Fruit fly (Drosophila melanogaster) whole organism, embryonic: ENCODE results near the gene mod.

Experiments
- Asciz ChIP-seq: fragments of 200-800 bp; sonication (Bioruptor generic); optimal IDR thresholded peaks from 2 replicates; lab custom pipeline; 2017; ENCODE audit warnings: missing biosample characterization, mild to moderate bottlenecking, missing genetic modification characterization, missing genetic modification reagents
- Atf-2 ChIP-seq: fragments of 200-800 bp; sonication (Bioruptor generic); optimal IDR thresholded peaks from 2 replicates; lab custom pipeline; 2016; ENCODE audit warnings: missing biosample characterization, missing genetic modification characterization
- CG10959 ChIP-seq: fragments of 200-800 bp; sonication (Bioruptor generic); IDR thresholded peaks from 2 replicates; pipeline ENCODE4 v1.3.6; 2022; ENCODE audit warnings: missing biosample characterization, missing genetic modification characterization
- CG11247 ChIP-seq: fragments of 200-800 bp; sonication (Bioruptor generic); IDR thresholded peaks from 2 replicates; pipeline ENCODE4 v1.3.6; 2022; ENCODE audit warnings: missing biosample characterization, missing genetic modification characterization
- CG11456 ChIP-seq: fragments of 200-800 bp; sonication (Bioruptor generic); IDR thresholded peaks from 3 replicates; pipeline ENCODE4 v1.3.6; 2022; ENCODE audit warnings: missing biosample characterization, missing genetic modification characterization
- CG12155 ChIP-seq: fragments of 200-800 bp; sonication (Bioruptor generic); optimal IDR thresholded peaks from 3 replicates; lab custom pipeline; 2016; ENCODE audit warnings: missing biosample characterization, missing genetic modification characterization
- CG12769 ChIP-seq: fragments of 200-800 bp; sonication (Bioruptor generic); optimal IDR thresholded peaks from 2 replicates; lab custom pipeline; 2019; ENCODE audit warnings: missing biosample characterization, mild to moderate bottlenecking, missing genetic modification characterization, moderate library complexity
- CG12942 ChIP-seq: fragments of 200-800 bp; sonication (Bioruptor generic); optimal IDR thresholded peaks from 3 replicates; lab custom pipeline; 2016; ENCODE audit warnings: missing biosample characterization, missing genetic modification characterization
- CG1647 ChIP-seq: fragments of 200-800 bp; sonication (Bioruptor generic); optimal IDR thresholded peaks from 3 replicates; lab custom pipeline; 2016; ENCODE audit warnings: missing biosample characterization, missing genetic modification characterization
- CG16779 ChIP-seq: fragments of 200-800 bp; sonication (Bioruptor generic); IDR thresholded peaks from 2 replicates; pipeline ENCODE4 v1.3.6; 2022; ENCODE audit warnings: missing biosample characterization, missing genetic modification characterization
- CG17361 ChIP-seq: fragments of 200-800 bp; sonication (Bioruptor generic); IDR thresholded peaks from 3 replicates; pipeline ENCODE4 v1.3.6; 2022; ENCODE audit warnings: missing biosample characterization, missing genetic modification characterization
- CG2875 ChIP-seq: fragments of 200-800 bp; sonication (Bioruptor generic); optimal IDR thresholded peaks from 2 replicates; lab custom pipeline; 2017; ENCODE audit warnings: missing biosample characterization, mild to moderate bottlenecking, missing genetic modification characterization, missing genetic modification reagents
- CG30403 ChIP-seq: fragments of 200-800 bp; sonication (Bioruptor generic); optimal IDR thresholded peaks from 3 replicates; lab custom pipeline; 2016; ENCODE audit warnings: missing biosample characterization, missing genetic modification characterization
- CG30431 ChIP-seq: fragments of 200-800 bp; sonication (Bioruptor generic); optimal IDR thresholded peaks from 2 replicates; lab custom pipeline; 2017; ENCODE audit warnings: missing biosample characterization, missing genetic modification characterization
- CG32767 ChIP-seq: fragments of 200-800 bp; sonication (Bioruptor generic); IDR thresholded peaks from 2 replicates; pipeline ENCODE4 v1.3.6; 2022; ENCODE audit warnings: missing biosample characterization, missing genetic modification characterization
- CG5953 ChIP-seq: fragments of 200-800 bp; sonication (Bioruptor generic); IDR thresholded peaks from 2 replicates; pipeline ENCODE4 v1.3.6; 2022; ENCODE audit warnings: missing biosample characterization, missing genetic modification characterization
- CG6254 ChIP-seq: fragments of 200-800 bp; sonication (Bioruptor generic); optimal IDR thresholded peaks from 3 replicates; lab custom pipeline; 2017; ENCODE audit warnings: mild to moderate bottlenecking, missing biosample characterization, missing genetic modification reagents, missing genetic modification characterization
- CG7745 ChIP-seq: fragments of 200-800 bp; sonication (Bioruptor generic); optimal IDR thresholded peaks from 2 replicates; lab custom pipeline; 2018; ENCODE audit warnings: missing biosample characterization, mild to moderate bottlenecking, missing genetic modification characterization, moderate library complexity
- CG7786 ChIP-seq: fragments of 200-800 bp; sonication (Bioruptor generic); optimal IDR thresholded peaks from 2 replicates; lab custom pipeline; 2016; ENCODE audit warnings: missing biosample characterization, missing genetic modification characterization
- CG7839 ChIP-seq: fragments of 200-800 bp; sonication (Bioruptor generic); optimal IDR thresholded peaks from 3 replicates; lab custom pipeline; 2018; ENCODE audit warnings: missing biosample characterization, mild to moderate bottlenecking, missing genetic modification characterization, moderate library complexity
- CkIIα-i1 ChIP-seq: fragments of 200-800 bp; sonication (Bioruptor generic); IDR thresholded peaks from 2 replicates; pipeline ENCODE4 v1.3.6; 2022; ENCODE audit warnings: missing biosample characterization, missing genetic modification characterization
- D19B ChIP-seq: fragments of 200-800 bp; sonication (Bioruptor generic); optimal IDR thresholded peaks from 2 replicates; lab custom pipeline; 2017; ENCODE audit warnings: missing biosample characterization, mild to moderate bottlenecking, missing genetic modification characterization
- Elba2 ChIP-seq: fragments of 200-800 bp; sonication (Bioruptor generic); optimal IDR thresholded peaks from 3 replicates; lab custom pipeline; 2016; ENCODE audit warnings: missing biosample characterization, missing genetic modification characterization
- GATAe ChIP-seq: fragments of 200-800 bp; sonication (Bioruptor generic); conservative IDR thresholded peaks from 2 replicates; pipeline ENCODE4 v1.3.6; 2022; ENCODE audit warnings: missing biosample characterization, missing genetic modification characterization
- HLH54F ChIP-seq: fragments of 200-800 bp; sonication (Bioruptor generic); optimal IDR thresholded peaks from 3 replicates; lab custom pipeline; 2016; ENCODE audit warnings: missing biosample characterization, missing genetic modification characterization
- Hmx ChIP-seq: fragments of 200-800 bp; sonication (Bioruptor generic); optimal IDR thresholded peaks from 2 replicates; lab custom pipeline; 2016; ENCODE audit warnings: missing biosample characterization, missing genetic modification characterization
- MESR4 ChIP-seq: fragments of 200-800 bp; sonication (Bioruptor generic); optimal IDR thresholded peaks from 2 replicates; lab custom pipeline; 2018; ENCODE audit warnings: missing biosample characterization, mild to moderate bottlenecking, missing genetic modification characterization, moderate library complexity
- Myb ChIP-seq: fragments of 200-800 bp; sonication (Bioruptor generic); optimal IDR thresholded peaks from 2 replicates; lab custom pipeline; 2016; ENCODE audit warnings: missing biosample characterization, missing genetic modification characterization
- NK7.1 ChIP-seq: fragments of 200-800 bp; sonication (Bioruptor generic); optimal IDR thresholded peaks from 3 replicates; lab custom pipeline; 2016; ENCODE audit warnings: missing biosample characterization, missing genetic modification characterization
- NfI ChIP-seq: fragments of 200-800 bp; sonication (Bioruptor generic); optimal IDR thresholded peaks from 3 replicates; lab custom pipeline; 2018; ENCODE audit warnings: missing biosample characterization, mild to moderate bottlenecking, missing genetic modification characterization, moderate library complexity
- Optix ChIP-seq: fragments of 200-800 bp; sonication (Bioruptor generic); IDR thresholded peaks from 3 replicates; pipeline ENCODE4 v1.3.6; 2022; ENCODE audit warnings: missing biosample characterization, missing genetic modification characterization
- Poxn ChIP-seq: fragments of 200-800 bp; sonication (Bioruptor generic); IDR thresholded peaks from 2 replicates; pipeline ENCODE4 v1.3.6; 2022; ENCODE audit warnings: missing biosample characterization, missing genetic modification characterization
- Sry-δ ChIP-seq: fragments of 200-800 bp; sonication (Bioruptor generic); optimal IDR thresholded peaks from 2 replicates; lab custom pipeline; 2016; ENCODE audit warnings: missing biosample characterization, missing genetic modification characterization
- Xbp1 ChIP-seq: fragments of 200-800 bp; sonication (Bioruptor generic); optimal IDR thresholded peaks from 3 replicates; lab custom pipeline; 2016; ENCODE audit warnings: missing biosample characterization, mild to moderate bottlenecking, missing genetic modification characterization
- btn ChIP-seq: fragments of 200-800 bp; sonication (Bioruptor generic); optimal IDR thresholded peaks from 2 replicates; lab custom pipeline; 2016; ENCODE audit warnings: missing biosample characterization, missing genetic modification characterization
- cato ChIP-seq: fragments of 200-800 bp; sonication (Bioruptor generic); optimal IDR thresholded peaks from 2 replicates; lab custom pipeline; 2016; ENCODE audit warnings: missing biosample characterization, missing genetic modification characterization, borderline replicate concordance
- chn ChIP-seq: fragments of 200-800 bp; sonication (Bioruptor generic); optimal IDR thresholded peaks from 2 replicates; lab custom pipeline; 2016; ENCODE audit warnings: missing biosample characterization, missing genetic modification characterization
- gcm2 ChIP-seq: fragments of 200-800 bp; sonication (Bioruptor generic); optimal IDR thresholded peaks from 2 replicates; lab custom pipeline; 2016; ENCODE audit warnings: missing biosample characterization, missing genetic modification characterization
- grau ChIP-seq: fragments of 200-800 bp; optimal IDR thresholded peaks from 3 replicates; lab custom pipeline; 2019; ENCODE audit warnings: missing biosample characterization, mild to moderate bottlenecking, missing genetic modification characterization, moderate library complexity
- kay ChIP-seq: fragments of 200-800 bp; sonication (Bioruptor generic); optimal IDR thresholded peaks from 2 replicates; lab custom pipeline; 2016; ENCODE audit warnings: missing biosample characterization, missing genetic modification characterization
- mirr ChIP-seq: fragments of 200-800 bp; sonication (Bioruptor generic); optimal IDR thresholded peaks from 3 replicates; lab custom pipeline; 2018; ENCODE audit warnings: missing biosample characterization, mild to moderate bottlenecking, missing genetic modification characterization
- nom ChIP-seq: fragments of 200-800 bp; sonication (Bioruptor generic); optimal IDR thresholded peaks from 2 replicates; lab custom pipeline; 2017; ENCODE audit warnings: missing biosample characterization, missing genetic modification characterization, mild to moderate bottlenecking, moderate library complexity, missing genetic modification reagents
- odd ChIP-seq: fragments of 200-800 bp; sonication (Bioruptor generic); optimal IDR thresholded peaks from 2 replicates; lab custom pipeline; 2017; ENCODE audit warnings: missing biosample characterization, mild to moderate bottlenecking, missing genetic modification characterization
- onecut ChIP-seq: fragments of 200-800 bp; sonication (Bioruptor generic); IDR thresholded peaks from 2 replicates; pipeline ENCODE4 v1.3.6; 2022; ENCODE audit warnings: missing biosample characterization, missing genetic modification characterization
- org-1 ChIP-seq: fragments of 200-800 bp; sonication (Bioruptor generic); optimal IDR thresholded peaks from 2 replicates; lab custom pipeline; 2017; ENCODE audit warnings: missing biosample characterization, missing genetic modification characterization
- ranshi ChIP-seq: fragments of 200-800 bp; sonication (Bioruptor generic); IDR thresholded peaks from 2 replicates; pipeline ENCODE4 v1.3.6; 2022; ENCODE audit warnings: missing biosample characterization, missing genetic modification characterization
- rib ChIP-seq: fragments of 200-800 bp; sonication (Bioruptor generic); IDR thresholded peaks from 2 replicates; pipeline ENCODE4 v1.3.6; 2022; ENCODE audit warnings: missing biosample characterization, missing genetic modification characterization
- run ChIP-seq: fragments of 200-800 bp; sonication (Bioruptor generic); optimal IDR thresholded peaks from 3 replicates; lab custom pipeline; 2018; ENCODE audit warnings: missing biosample characterization, mild to moderate bottlenecking, missing genetic modification characterization
- schlank ChIP-seq: fragments of 200-800 bp; sonication (Bioruptor generic); optimal IDR thresholded peaks from 2 replicates; lab custom pipeline; 2018; ENCODE audit warnings: missing biosample characterization, mild to moderate bottlenecking, missing genetic modification characterization
- shn ChIP-seq: fragments of 200-800 bp; sonication (Bioruptor generic); optimal IDR thresholded peaks from 3 replicates; lab custom pipeline; 2016; ENCODE audit warnings: missing biosample characterization, missing genetic modification characterization
- zfh2 ChIP-seq: fragments of 200-800 bp; sonication (Bioruptor generic); optimal IDR thresholded peaks from 2 replicates; lab custom pipeline; 2016; ENCODE audit warnings: missing biosample characterization, missing genetic modification characterization

Gene mod

DNA sequence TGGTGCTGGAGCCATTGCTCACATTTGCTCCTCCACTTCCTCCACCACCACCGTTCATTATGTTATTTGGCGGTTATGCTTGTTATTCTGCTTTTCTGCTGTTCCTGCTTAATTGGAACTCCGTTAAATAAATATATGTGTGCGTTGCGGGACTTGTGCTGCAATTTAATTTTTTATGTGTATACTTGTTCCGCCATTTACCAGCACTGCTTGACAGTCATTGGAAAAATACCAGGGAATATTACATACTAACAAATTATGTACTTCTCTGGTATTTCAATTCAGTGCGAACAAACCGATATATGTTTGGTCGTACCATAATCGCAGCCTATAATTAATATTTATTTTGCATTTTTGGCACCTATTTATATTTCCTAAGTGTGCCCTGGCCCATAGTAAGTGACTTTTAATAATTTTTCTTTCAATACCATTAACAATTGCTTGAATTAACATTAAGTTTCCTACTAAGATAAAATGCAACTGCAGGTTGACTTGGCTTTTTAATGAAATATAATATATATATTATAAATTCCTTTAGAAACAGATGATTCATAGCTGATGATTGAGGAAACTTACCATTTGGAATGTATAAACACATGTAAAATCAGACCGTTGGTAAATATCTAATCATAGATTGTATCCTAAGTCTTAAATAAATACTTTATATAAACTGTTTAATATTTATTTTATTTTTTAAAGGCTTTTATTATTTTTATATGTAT is at the start of gene mod, which contains the start of gene krz (continued):
- peak; percentile 39 for TF ChIP-seq CG7786 (GFP tag; lab: Kevin White, UChicago)
- no peak for TF ChIP-seq Xbp1
- TF ChIP-seq org-1 (GFP tag; lab: Kevin White, UChicago): no peak
- no peak for TF ChIP-seq CG10959
- peak; percentile 2 for TF ChIP-seq Sry-δ (GFP tag; lab: Kevin White, UChicago)
- TF ChIP-seq CG32767 (GFP tag; lab: Robert Waterston, UW): peak; percentile 91
- no peak for TF ChIP-seq Elba2
- TF ChIP-seq MESR4 (GFP tag; lab: Kevin White, UChicago): peak; percentile 99
- peak; percentile 37 for TF ChIP-seq grau (tag; lab: Kevin White, UChicago)
- no peak for TF ChIP-seq gcm2
- no peak for TF ChIP-seq CG1647 (GFP tag; lab: Kevin White, UChicago)
- peak; percentile 13; the same call in 1 of the 2 replicates for TF ChIP-seq onecut (GFP tag; lab: Robert Waterston, UW)
- no peak for TF ChIP-seq CG16779 (GFP tag; lab: Robert Waterston, UW)
- peak; percentile 14 for TF ChIP-seq HLH54F (GFP tag; lab: Kevin White, UChicago)
- no peak for TF ChIP-seq mirr (GFP tag; lab: Kevin White, UChicago)
- TF ChIP-seq CG2875: no peak
- no peak for TF ChIP-seq CG6254
- TF ChIP-seq D19B (GFP tag; lab: Kevin White, UChicago): no peak
- TF ChIP-seq CG11456 (GFP tag; lab: Robert Waterston, UW): no peak
- peak; percentile 44 for TF ChIP-seq CG7839 (tag; lab: Kevin White, UChicago)
- TF ChIP-seq zfh2: peak; percentile 2
- peak; percentile 20 for TF ChIP-seq CG12155 (GFP tag; lab: Kevin White, UChicago)
- no peak for TF ChIP-seq btn (GFP tag; lab: Kevin White, UChicago)
- TF ChIP-seq shn (GFP tag; lab: Kevin White, UChicago): peak; percentile 2
- no peak for TF ChIP-seq Hmx (GFP tag; lab: Kevin White, UChicago)
- TF ChIP-seq NfI (GFP tag; lab: Kevin White, UChicago): no peak
- TF ChIP-seq Asciz (GFP tag; lab: Kevin White, UChicago): no peak
- peak; percentile 8 for TF ChIP-seq nom (GFP tag; lab: Kevin White, UChicago)
- no peak for TF ChIP-seq CG5953 (GFP tag; lab: Robert Waterston, UW)
- TF ChIP-seq CG7745: no peak
- TF ChIP-seq ranshi (GFP tag; lab: Robert Waterston, UW): no peak
- TF ChIP-seq CG11247 (GFP tag; lab: Robert Waterston, UW): no peak
- no peak for TF ChIP-seq Poxn
- no peak for TF ChIP-seq schlank
- no peak for TF ChIP-seq Atf-2 (GFP tag; lab: Kevin White, UChicago)
- TF ChIP-seq CG30403 (GFP tag; lab: Kevin White, UChicago): no peak
- peak; percentile 79; the same call in 2 of the 3 replicates for TF ChIP-seq CG17361 (GFP tag; lab: Robert Waterston, UW)
- TF ChIP-seq Myb (GFP tag; lab: Kevin White, UChicago): peak; percentile 27
- TF ChIP-seq GATAe (GFP tag; lab: Robert Waterston, UW): no peak
- no peak for TF ChIP-seq Optix (GFP tag; lab: Robert Waterston, UW)
- TF ChIP-seq CG12942 (GFP tag; lab: Kevin White, UChicago): no peak
- peak; percentile 12 for TF ChIP-seq cato (GFP tag; lab: Kevin White, UChicago)
- TF ChIP-seq NK7.1: no peak
- TF ChIP-seq run (tag; lab: Kevin White, UChicago): no peak
- TF ChIP-seq CkIIα-i1 (GFP tag; lab: Robert Waterston, UW): no peak
- no peak for TF ChIP-seq kay (GFP tag; lab: Kevin White, UChicago)
- TF ChIP-seq CG12769 (tag; lab: Kevin White, UChicago): peak; percentile 65
- TF ChIP-seq odd (GFP tag; lab: Kevin White, UChicago): no peak
- no peak for TF ChIP-seq CG30431 (GFP tag; lab: Kevin White, UChicago)
- peak; percentile 11 for TF ChIP-seq chn (GFP tag; lab: Kevin White, UChicago)
- TF ChIP-seq rib: no peak
